Worm (Caenorhabditis elegans) whole organism, L2 larva: Measurements from ENCODE around the gene cut-5.
A peak's percentile ranks its signal among the peaks of the same experiment; 100 is the strongest.

Experiments
- C34F6.9 ChIP-seq: fragments of 150-350 bp; optimal IDR thresholded peaks from 2 replicates; lab custom pipeline; 2014; ENCODE audit warnings: missing biosample characterization, missing genetic modification characterization
- F13H6.1 ChIP-seq: sonication (generic microtip); optimal IDR thresholded peaks from 2 replicates; lab custom pipeline; 2016; ENCODE audit warnings: missing genetic modification characterization, missing compliant biosample characterization
- ZK546.5 ChIP-seq: sonication (generic microtip); optimal IDR thresholded peaks from 2 replicates; lab custom pipeline; 2017; ENCODE audit warnings: missing biosample characterization, missing genetic modification characterization
- aly-2 ChIP-seq: fragments of 150-350 bp; optimal IDR thresholded peaks from 2 replicates; lab custom pipeline; 2014; ENCODE audit warnings: missing biosample characterization, missing genetic modification characterization
- ama-1 ChIP-seq: fragments of 150-350 bp; optimal IDR thresholded peaks from 2 replicates; lab custom pipeline; 2018; ENCODE audit warnings: inconsistent platforms
- blmp-1 ChIP-seq: sonication (generic microtip); optimal IDR thresholded peaks from 2 replicates; lab custom pipeline; 2017; ENCODE audit warnings: missing genetic modification characterization, mild to moderate bottlenecking, missing compliant biosample characterization, antibody characterized with exemption, moderate library complexity; ENCODE audit not compliant: insufficient read depth
- ceh-16 ChIP-seq: fragments of 150-350 bp; optimal IDR thresholded peaks from 2 replicates; lab custom pipeline; 2014; ENCODE audit warnings: missing biosample characterization, missing genetic modification characterization
- ceh-82 ChIP-seq: fragments of 150-350 bp; optimal IDR thresholded peaks from 2 replicates; lab custom pipeline; 2014; ENCODE audit warnings: missing biosample characterization, missing genetic modification characterization
- crh-2 ChIP-seq: sonication (generic microtip); optimal IDR thresholded peaks from 2 replicates; lab custom pipeline; 2017; ENCODE audit warnings: missing biosample characterization, missing genetic modification characterization
- dmd-4 ChIP-seq: sonication (generic microtip); optimal IDR thresholded peaks from 2 replicates; lab custom pipeline; 2017; ENCODE audit warnings: missing biosample characterization, missing genetic modification characterization
- egl-27 ChIP-seq: sonication (generic microtip); optimal IDR thresholded peaks from 3 replicates; lab custom pipeline; 2017; ENCODE audit warnings: missing biosample characterization, missing genetic modification reagents, missing genetic modification characterization
- elt-1 ChIP-seq: fragments of 150-350 bp; optimal IDR thresholded peaks from 2 replicates; lab custom pipeline; 2014; ENCODE audit warnings: missing biosample characterization, missing genetic modification characterization
- elt-3 ChIP-seq: sonication (generic microtip); optimal IDR thresholded peaks from 2 replicates; lab custom pipeline; 2017; ENCODE audit warnings: missing biosample characterization, missing genetic modification characterization
- fos-1 ChIP-seq: fragments of 150-350 bp; optimal IDR thresholded peaks from 2 replicates; lab custom pipeline; 2014; ENCODE audit warnings: missing biosample characterization, missing genetic modification characterization
- gmeb-1 ChIP-seq: fragments of 150-350 bp; optimal IDR thresholded peaks from 2 replicates; lab custom pipeline; 2014; ENCODE audit warnings: missing biosample characterization, missing genetic modification characterization
- lsy-2 ChIP-seq, 2 experiments: fragments of 150-350 bp in 1 of 2; sonication (generic microtip) in 1 of 2; optimal IDR thresholded peaks; 2 replicates each; lab custom pipeline; 2014 to 2017; ENCODE audit warnings: missing biosample characterization in 2 of 2, missing genetic modification characterization in 2 of 2
- mdl-1 ChIP-seq, 2 experiments: fragments of 150-350 bp in 1 of 2; sonication (generic microtip) in 1 of 2; optimal IDR thresholded peaks; 2 replicates each; lab custom pipeline; 2017; ENCODE audit warnings: missing biosample characterization in 2 of 2, missing genetic modification characterization in 2 of 2
- nhr-10 ChIP-seq: sonication (generic microtip); optimal IDR thresholded peaks from 2 replicates; lab custom pipeline; 2017; ENCODE audit warnings: missing biosample characterization, missing genetic modification characterization
- nhr-11 ChIP-seq: fragments of 150-350 bp; optimal IDR thresholded peaks from 2 replicates; lab custom pipeline; 2014; ENCODE audit warnings: missing biosample characterization, missing genetic modification characterization
- nhr-129 ChIP-seq: fragments of 150-350 bp; optimal IDR thresholded peaks from 2 replicates; lab custom pipeline; 2014; ENCODE audit warnings: missing biosample characterization, missing genetic modification characterization
- nhr-237 ChIP-seq: fragments of 150-350 bp; optimal IDR thresholded peaks from 2 replicates; lab custom pipeline; 2014; ENCODE audit warnings: missing biosample characterization, missing genetic modification characterization
- nhr-25 ChIP-seq: fragments of 150-350 bp; sonication (generic microtip); optimal IDR thresholded peaks from 3 replicates; lab custom pipeline; 2014; ENCODE audit warnings: missing biosample characterization, missing genetic modification characterization
- nhr-6 ChIP-seq: fragments of 150-350 bp; optimal IDR thresholded peaks from 2 replicates; lab custom pipeline; 2014; ENCODE audit warnings: missing biosample characterization, missing genetic modification characterization
- nhr-77 ChIP-seq: fragments of 150-350 bp; optimal IDR thresholded peaks from 2 replicates; lab custom pipeline; 2014; ENCODE audit warnings: missing biosample characterization, missing genetic modification characterization
- sem-4 ChIP-seq: fragments of 150-350 bp; optimal IDR thresholded peaks from 2 replicates; lab custom pipeline; 2014; ENCODE audit warnings: missing biosample characterization, missing genetic modification reagents, missing genetic modification characterization
- skn-1 ChIP-seq: sonication (generic microtip); optimal IDR thresholded peaks from 2 replicates; lab custom pipeline; 2017; ENCODE audit warnings: missing biosample characterization, missing genetic modification characterization
- sma-9 ChIP-seq, 2 experiments: fragments of 150-350 bp in 1 of 2; sonication (generic microtip) in 1 of 2; optimal IDR thresholded peaks; 2 replicates each; lab custom pipeline; 2014 to 2016; ENCODE audit warnings: missing genetic modification characterization in 2 of 2, mild to moderate bottlenecking in 1 of 2, missing biosample characterization in 1 of 2, missing compliant biosample characterization in 1 of 2, missing genetic modification reagents in 1 of 2, moderate library complexity in 1 of 2
- unc-39 ChIP-seq: fragments of 150-350 bp; optimal IDR thresholded peaks from 2 replicates; lab custom pipeline; 2014; ENCODE audit warnings: missing biosample characterization, missing genetic modification characterization
- unc-55 ChIP-seq: fragments of 150-350 bp; sonication (generic microtip); optimal IDR thresholded peaks from 3 replicates; lab custom pipeline; 2014; ENCODE audit warnings: missing biosample characterization, missing genetic modification reagents, missing genetic modification characterization
- unc-62 ChIP-seq: fragments of 150-350 bp; optimal IDR thresholded peaks from 2 replicates; lab custom pipeline; 2014; ENCODE audit warnings: missing biosample characterization, missing genetic modification reagents, missing genetic modification characterization
- zag-1 ChIP-seq: fragments of 150-350 bp; optimal IDR thresholded peaks from 2 replicates; lab custom pipeline; 2014; ENCODE audit warnings: missing biosample characterization, missing genetic modification characterization
- ztf-4 ChIP-seq: fragments of 150-350 bp; optimal IDR thresholded peaks from 2 replicates; lab custom pipeline; 2014; ENCODE audit warnings: missing biosample characterization, missing genetic modification characterization

cut-5 gene

ce11 chrX:10355650-10356049, 17.6 kb upstream of the cut-5 start, which contains the start of gene R07E3.7:
Gene R07E3.7 (minus strand): TSS chrX:10355750.
- TF ChIP-seq ama-1 (lab: Kevin White, UChicago): no peak
- no peak for TF ChIP-seq nhr-129 (tag; lab: Kevin White, UChicago)
- no peak for TF ChIP-seq fos-1 (tag; lab: Kevin White, UChicago)
- no peak for TF ChIP-seq blmp-1
- no peak for TF ChIP-seq sma-9 (GFP tag; optimal IDR thresholded peaks at IDR 0.05; lab: Kevin White, UChicago)
- no peak for TF ChIP-seq sma-9 (tag; optimal IDR thresholded peaks at IDR 0.05; lab: Kevin White, UChicago)
- no peak for TF ChIP-seq nhr-6 (tag; lab: Kevin White, UChicago)
- TF ChIP-seq elt-3 (tag; lab: Kevin White, UChicago): no peak
- TF ChIP-seq zag-1 (tag; lab: Kevin White, UChicago): no peak
- TF ChIP-seq crh-2 (tag; lab: Kevin White, UChicago): no peak
- TF ChIP-seq ceh-82 (tag; lab: Kevin White, UChicago): no peak
- no peak for TF ChIP-seq skn-1 (tag; lab: Kevin White, UChicago)
- TF ChIP-seq ztf-4 (tag; lab: Kevin White, UChicago): no peak
- TF ChIP-seq elt-1: no peak
- TF ChIP-seq C34F6.9 (tag; lab: Kevin White, UChicago): no peak
- no peak for TF ChIP-seq F13H6.1
- no peak for TF ChIP-seq ceh-16
- no peak for TF ChIP-seq nhr-77 (tag; lab: Kevin White, UChicago)
- no peak for TF ChIP-seq gmeb-1 (tag; lab: Kevin White, UChicago)
- no peak for TF ChIP-seq nhr-237 (tag; lab: Kevin White, UChicago)
- TF ChIP-seq nhr-10 (tag; lab: Kevin White, UChicago): no peak

ce11 chrX:10353857-10354256, 15.9 kb upstream of the cut-5 start:
- TF ChIP-seq unc-55 (GFP tag; lab: Kevin White, UChicago) (no peak), C34F6.9 (tag; lab: Kevin White, UChicago) (no peak), crh-2 (tag; lab: Kevin White, UChicago) (no peak), fos-1 (tag; lab: Kevin White, UChicago) (no peak), aly-2 (no peak), unc-62 (GFP tag; lab: Kevin White, UChicago) (no peak), dmd-4 (tag; lab: Kevin White, UChicago) (no peak), ceh-82 (tag; lab: Kevin White, UChicago) (no peak), mdl-1 (tag; optimal IDR thresholded peaks at IDR 0.05; lab: Kevin White, UChicago) (no peak), egl-27 (no peak), nhr-11 (tag; lab: Kevin White, UChicago) (no peak), blmp-1 (no peak), unc-39 (tag; lab: Kevin White, UChicago) (no peak), nhr-129 (tag; lab: Kevin White, UChicago) (no peak), nhr-10 (tag; lab: Kevin White, UChicago) (no peak)

ce11 chrX:10350151-10350550, 12.2 kb upstream of the cut-5 start:
- TF ChIP-seq nhr-11 (tag; lab: Kevin White, UChicago): no peak
- no peak for TF ChIP-seq ama-1 (lab: Kevin White, UChicago)
- no peak for TF ChIP-seq dmd-4 (tag; lab: Kevin White, UChicago)
- no peak for TF ChIP-seq C34F6.9 (tag; lab: Kevin White, UChicago)
- TF ChIP-seq nhr-77 (tag; lab: Kevin White, UChicago): no peak
- peak; percentile 42 for TF ChIP-seq nhr-25 (tag; lab: Kevin White, UChicago)

- TF ChIP-seq fos-1 (tag; lab: Kevin White, UChicago) (peak; percentile 59), gmeb-1 (tag; lab: Kevin White, UChicago) (peak; percentile 10), ZK546.5 (no peak)
Measured at ce11 chrX:10340986-10341385, 3.0 kb upstream of the cut-5 start, which contains the start of gene R07E3.1. Gene R07E3.1 (minus strand): TSS chrX:10341161.

- TF ChIP-seq fos-1 (tag; lab: Kevin White, UChicago) (peak; percentile 44), nhr-11 (tag; lab: Kevin White, UChicago) (no peak), sem-4 (no peak), sma-9 (GFP tag; optimal IDR thresholded peaks at IDR 0.05; lab: Kevin White, UChicago) (peak; percentile 2), sma-9 (tag; optimal IDR thresholded peaks at IDR 0.05; lab: Kevin White, UChicago) (no peak), C34F6.9 (tag; lab: Kevin White, UChicago) (no peak)
Measured at ce11 chrX:10340044-10340443, 2.0 kb upstream of the cut-5 start.

- TF ChIP-seq sma-9 (GFP tag; optimal IDR thresholded peaks at IDR 0.05; lab: Kevin White, UChicago): peak; percentile 7
- TF ChIP-seq sma-9 (tag; optimal IDR thresholded peaks at IDR 0.05; lab: Kevin White, UChicago): no peak
- TF ChIP-seq lsy-2 (tag; optimal IDR thresholded peaks at IDR 0.05; lab: Kevin White, UChicago): no peak
- TF ChIP-seq nhr-129 (tag; lab: Kevin White, UChicago): peak; percentile 35
- TF ChIP-seq crh-2 (tag; lab: Kevin White, UChicago): peak; percentile 39
Measured at ce11 chrX:10338761-10339160, 761 bp upstream of the cut-5 start.
